Worm (Caenorhabditis elegans) whole organism, L1 larva: Measurements from ENCODE around the gene ceh-14.

Experiments
- C04F5.9 ChIP-seq: sonication (generic microtip); optimal IDR thresholded peaks from 2 replicates; lab custom pipeline; 2016; ENCODE audit warnings: missing genetic modification characterization, missing compliant biosample characterization
- F16B12.6 ChIP-seq: fragments of 150-350 bp; optimal IDR thresholded peaks from 2 replicates; lab custom pipeline; 2014; ENCODE audit warnings: missing biosample characterization, missing genetic modification characterization
- Y116A8C.19 ChIP-seq: sonication (generic microtip); optimal IDR thresholded peaks from 2 replicates; lab custom pipeline; 2016; ENCODE audit warnings: missing compliant biosample characterization, missing genetic modification characterization, borderline replicate concordance
- aly-2 ChIP-seq: fragments of 150-350 bp; optimal IDR thresholded peaks from 2 replicates; lab custom pipeline; 2014; ENCODE audit warnings: missing biosample characterization, missing genetic modification characterization
- ama-1 ChIP-seq: fragments of 150-350 bp; optimal IDR thresholded peaks from 2 replicates; lab custom pipeline; 2014
- blmp-1 ChIP-seq: fragments of 150-350 bp; optimal IDR thresholded peaks from 2 replicates; lab custom pipeline; 2014; ENCODE audit warnings: missing biosample characterization, missing genetic modification characterization
- ceh-63 ChIP-seq: fragments of 200-800 bp; sonication (Bioruptor generic); optimal IDR thresholded peaks from 2 replicates; lab custom pipeline; 2018; ENCODE audit warnings: mild to moderate bottlenecking, missing genetic modification characterization, missing compliant biosample characterization
- ceh-8 ChIP-seq: fragments of 200-800 bp; sonication (Bioruptor generic); optimal IDR thresholded peaks from 2 replicates; lab custom pipeline; 2018; ENCODE audit warnings: mild to moderate bottlenecking, missing genetic modification characterization, moderate library complexity, missing compliant biosample characterization
- ceh-82 ChIP-seq, 3 experiments: fragments of 150-350 bp in 1 of 3; sonication (generic microtip) in 2 of 3; optimal IDR thresholded peaks; 2 replicates each; lab custom pipeline; 2014 to 2017; ENCODE audit warnings: missing biosample characterization in 3 of 3, missing genetic modification characterization in 3 of 3
- ceh-88 ChIP-seq: fragments of 200-800 bp; sonication (Bioruptor generic); IDR thresholded peaks from 2 replicates; pipeline ENCODE4 v1.3.6; 2022; ENCODE audit warnings: missing genetic modification characterization, missing compliant biosample characterization
- ceh-90 ChIP-seq: sonication (generic microtip); optimal IDR thresholded peaks from 2 replicates; lab custom pipeline; 2016; ENCODE audit warnings: missing genetic modification characterization, missing compliant biosample characterization
- ces-1 ChIP-seq: fragments of 150-350 bp; optimal IDR thresholded peaks from 2 replicates; lab custom pipeline; 2014; ENCODE audit warnings: missing biosample characterization, missing genetic modification reagents, missing genetic modification characterization
- dsc-1 ChIP-seq: sonication (generic microtip); optimal IDR thresholded peaks from 2 replicates; lab custom pipeline; 2016; ENCODE audit warnings: mild to moderate bottlenecking, missing genetic modification characterization, missing compliant biosample characterization
- efl-3 ChIP-seq: fragments of 200-800 bp; sonication (Bioruptor generic); optimal IDR thresholded peaks from 2 replicates; lab custom pipeline; 2018; ENCODE audit warnings: mild to moderate bottlenecking, missing genetic modification characterization, missing compliant biosample characterization
- egl-13 ChIP-seq: sonication (generic microtip); optimal IDR thresholded peaks from 2 replicates; lab custom pipeline; 2016; ENCODE audit warnings: missing genotype, missing genetic modification reagents, missing genetic modification characterization, missing compliant biosample characterization
- egl-27 ChIP-seq, 2 experiments: fragments of 150-350 bp in 1 of 2; sonication (generic microtip); optimal IDR thresholded peaks; 3 replicates each; lab custom pipeline; 2017 to 2018; ENCODE audit warnings: missing biosample characterization in 2 of 2, missing genetic modification characterization in 2 of 2, missing genetic modification reagents in 2 of 2
- elt-2 ChIP-seq: sonication (generic microtip); optimal IDR thresholded peaks from 2 replicates; lab custom pipeline; 2016; ENCODE audit warnings: missing genetic modification characterization, mild to moderate bottlenecking, inconsistent platforms, missing compliant biosample characterization, missing genetic modification reagents
- elt-3 ChIP-seq, 6 experiments: fragments of 150-350 bp in 1 of 6; sonication (generic microtip); optimal IDR thresholded peaks; 2 replicates each; lab custom pipeline; 2017 to 2018; ENCODE audit warnings: missing biosample characterization in 6 of 6, missing genetic modification characterization in 6 of 6, inconsistent platforms in 1 of 6
- ets-5 ChIP-seq: fragments of 200-800 bp; sonication (Bioruptor generic); IDR thresholded peaks from 2 replicates; pipeline ENCODE4 v1.3.6; 2022; ENCODE audit warnings: missing genetic modification characterization, missing compliant biosample characterization
- fkh-10 ChIP-seq: sonication (generic microtip); optimal IDR thresholded peaks from 2 replicates; lab custom pipeline; 2017; ENCODE audit warnings: missing biosample characterization, missing genetic modification reagents, missing genetic modification characterization
- fkh-4 ChIP-seq: sonication (generic microtip); optimal IDR thresholded peaks from 2 replicates; lab custom pipeline; 2016; ENCODE audit warnings: missing compliant biosample characterization, missing genetic modification characterization, borderline replicate concordance
- fos-1 ChIP-seq: fragments of 150-350 bp; optimal IDR thresholded peaks from 2 replicates; lab custom pipeline; 2014; ENCODE audit warnings: missing biosample characterization, missing genetic modification characterization
- grh-1 ChIP-seq: fragments of 200-800 bp; sonication (Bioruptor generic); IDR thresholded peaks from 2 replicates; pipeline ENCODE4 v1.3.6; 2022; ENCODE audit warnings: missing genetic modification reagents, missing genetic modification characterization, missing compliant biosample characterization
- hlh-17 ChIP-seq: fragments of 200-800 bp; sonication (Bioruptor generic); optimal IDR thresholded peaks from 2 replicates; lab custom pipeline; 2018; ENCODE audit warnings: missing genetic modification characterization, mild to moderate bottlenecking, missing compliant biosample characterization, moderate library complexity, borderline replicate concordance
- hlh-4 ChIP-seq: sonication (generic microtip); optimal IDR thresholded peaks from 2 replicates; lab custom pipeline; 2016; ENCODE audit warnings: mild to moderate bottlenecking, missing genetic modification characterization, missing compliant biosample characterization
- lin-13 ChIP-seq: fragments of 150-350 bp; optimal IDR thresholded peaks from 2 replicates; lab custom pipeline; 2014; ENCODE audit warnings: missing biosample characterization, missing genetic modification reagents, missing genetic modification characterization
- lin-35 ChIP-seq, 2 experiments: fragments of 150-350 bp; optimal IDR thresholded peaks; 2 replicates each; lab custom pipeline; 2014; ENCODE audit warnings: missing biosample characterization in 2 of 2, missing genetic modification characterization in 2 of 2, missing genetic modification reagents in 2 of 2
- lin-39 ChIP-seq: fragments of 150-350 bp; optimal IDR thresholded peaks from 2 replicates; lab custom pipeline; 2014; ENCODE audit warnings: missing biosample characterization, missing genetic modification reagents, missing genetic modification characterization
- lir-3 ChIP-seq: sonication (generic microtip); optimal IDR thresholded peaks from 2 replicates; lab custom pipeline; 2016; ENCODE audit warnings: mild to moderate bottlenecking, missing genetic modification characterization, moderate library complexity, missing compliant biosample characterization; ENCODE audit not compliant: poor library complexity
- lsy-2 ChIP-seq, 2 experiments: fragments of 150-350 bp; optimal IDR thresholded peaks; 2 replicates each; lab custom pipeline; 2014; ENCODE audit warnings: missing biosample characterization in 2 of 2, missing genetic modification characterization in 2 of 2
- mab-9 ChIP-seq: fragments of 200-800 bp; sonication (Bioruptor generic); IDR thresholded peaks from 2 replicates; pipeline ENCODE4 v1.3.6; 2022; ENCODE audit warnings: missing genetic modification reagents, missing genetic modification characterization, missing compliant biosample characterization
- mdl-1 ChIP-seq, 2 experiments: fragments of 150-350 bp; optimal IDR thresholded peaks; 2 replicates each; lab custom pipeline; 2014 to 2017; ENCODE audit warnings: missing biosample characterization in 2 of 2, missing genetic modification characterization in 2 of 2, inconsistent platforms in 1 of 2
- nhr-11 ChIP-seq: fragments of 150-350 bp; optimal IDR thresholded peaks from 2 replicates; lab custom pipeline; 2014; ENCODE audit warnings: missing biosample characterization, missing genetic modification characterization
- nhr-12 ChIP-seq: sonication (generic microtip); optimal IDR thresholded peaks from 2 replicates; lab custom pipeline; 2017; ENCODE audit warnings: missing biosample characterization, missing genetic modification characterization
- nhr-19 ChIP-seq: fragments of 200-800 bp; sonication (Bioruptor generic); conservative IDR thresholded peaks from 2 replicates; pipeline ENCODE4 v1.3.6; 2022; ENCODE audit warnings: missing genetic modification characterization, missing compliant biosample characterization
- nhr-20 ChIP-seq: sonication (generic microtip); optimal IDR thresholded peaks from 2 replicates; lab custom pipeline; 2016; ENCODE audit warnings: mild to moderate bottlenecking, missing genetic modification characterization, missing compliant biosample characterization
- nhr-237 ChIP-seq: fragments of 150-350 bp; optimal IDR thresholded peaks from 2 replicates; lab custom pipeline; 2014; ENCODE audit warnings: missing biosample characterization, missing genetic modification characterization
- nhr-47 ChIP-seq: sonication (generic microtip); optimal IDR thresholded peaks from 2 replicates; lab custom pipeline; 2016; ENCODE audit warnings: mild to moderate bottlenecking, missing genetic modification characterization, moderate library complexity, missing compliant biosample characterization
- nhr-76 ChIP-seq: sonication (generic microtip); optimal IDR thresholded peaks from 2 replicates; lab custom pipeline; 2017; ENCODE audit warnings: missing biosample characterization, missing genetic modification characterization
- nhr-77 ChIP-seq: fragments of 150-350 bp; optimal IDR thresholded peaks from 2 replicates; lab custom pipeline; 2014; ENCODE audit warnings: missing biosample characterization, missing genetic modification characterization
- pag-3 ChIP-seq: sonication (generic microtip); optimal IDR thresholded peaks from 2 replicates; lab custom pipeline; 2017; ENCODE audit warnings: missing genetic modification characterization, mild to moderate bottlenecking, missing compliant biosample characterization, antibody characterized with exemption, borderline replicate concordance; ENCODE audit not compliant: insufficient read depth
- pax-3 ChIP-seq: fragments of 200-800 bp; sonication (Bioruptor generic); optimal IDR thresholded peaks from 2 replicates; lab custom pipeline; 2018; ENCODE audit warnings: mild to moderate bottlenecking, missing genetic modification characterization, moderate library complexity, missing compliant biosample characterization
- rnt-1 ChIP-seq: sonication (generic microtip); optimal IDR thresholded peaks from 2 replicates; lab custom pipeline; 2016; ENCODE audit warnings: mild to moderate bottlenecking, missing genetic modification characterization, moderate library complexity, missing compliant biosample characterization
- sptf-1 ChIP-seq: fragments of 150-350 bp; optimal IDR thresholded peaks from 2 replicates; lab custom pipeline; 2014; ENCODE audit warnings: missing biosample characterization, missing genetic modification characterization
- sup-37 ChIP-seq: fragments of 200-800 bp; sonication (Bioruptor generic); optimal IDR thresholded peaks from 2 replicates; lab custom pipeline; 2018; ENCODE audit warnings: mild to moderate bottlenecking, missing genetic modification characterization, missing compliant biosample characterization
- tbx-2 ChIP-seq: sonication (generic microtip); optimal IDR thresholded peaks from 2 replicates; lab custom pipeline; 2016; ENCODE audit warnings: missing genetic modification characterization, missing compliant biosample characterization
- unc-130 ChIP-seq: fragments of 150-350 bp; optimal IDR thresholded peaks from 2 replicates; lab custom pipeline; 2017; ENCODE audit warnings: missing biosample characterization, missing genetic modification characterization, inconsistent platforms
- unc-30 ChIP-seq: sonication (generic microtip); optimal IDR thresholded peaks from 2 replicates; lab custom pipeline; 2017; ENCODE audit warnings: missing biosample characterization, missing genetic modification characterization
- unc-62 ChIP-seq: fragments of 150-350 bp; optimal IDR thresholded peaks from 2 replicates; lab custom pipeline; 2014; ENCODE audit warnings: missing biosample characterization, missing genetic modification reagents, missing genetic modification characterization
- unc-86 ChIP-seq: sonication (generic microtip); optimal IDR thresholded peaks from 2 replicates; lab custom pipeline; 2016; ENCODE audit warnings: missing genetic modification characterization, missing compliant biosample characterization
- vab-15 ChIP-seq: sonication (generic microtip); optimal IDR thresholded peaks from 2 replicates; lab custom pipeline; 2017; ENCODE audit warnings: missing genotype, mild to moderate bottlenecking, missing genetic modification characterization, missing compliant biosample characterization
- xbp-1 ChIP-seq: sonication (generic microtip); optimal IDR thresholded peaks from 2 replicates; lab custom pipeline; 2016; ENCODE audit warnings: missing genetic modification characterization, missing compliant biosample characterization
- ztf-4 ChIP-seq: fragments of 150-350 bp; optimal IDR thresholded peaks from 2 replicates; lab custom pipeline; 2014; ENCODE audit warnings: missing biosample characterization, missing genetic modification characterization

The ceh-14 gene

ce11 chrX:7500970-7501369, 31.6 kb downstream of the ceh-14 start, which contains the start of gene uggt-1 (continued):
- TF ChIP-seq hlh-17 (GFP tag; lab: Kevin White, UChicago) (no peak), fkh-10 (peak; percentile 91), egl-13 (tag; lab: Kevin White, UChicago) (peak; percentile 91), elt-3 (tag; optimal IDR thresholded peaks at IDR 0.05; lab: Kevin White, UChicago) (peak in 2 of 6 experiments; percentile 31 to 37), unc-62 (GFP tag; lab: Kevin White, UChicago) (no peak), hlh-4 (no peak), C04F5.9 (tag; lab: Kevin White, UChicago) (peak; percentile 44), nhr-77 (tag; lab: Kevin White, UChicago) (peak; percentile 87), unc-86 (peak; percentile 95), nhr-20 (tag; lab: Kevin White, UChicago) (peak; percentile 94), ama-1 (lab: Kevin White, UChicago) (no peak), egl-27 (tag; optimal IDR thresholded peaks at IDR 0.05; lab: Kevin White, UChicago) (peak; percentile 30 to 48), ets-5 (GFP tag; lab: Robert Waterston, UW) (no peak), lin-35 (GFP tag; optimal IDR thresholded peaks at IDR 0.05; lab: Kevin White, UChicago) (peak; percentile 75 to 84), blmp-1 (no peak), unc-30 (tag; lab: Kevin White, UChicago) (no peak), grh-1 (GFP tag; lab: Robert Waterston, UW) (peak; percentile 78), Y116A8C.19 (tag; lab: Kevin White, UChicago) (no peak), sup-37 (GFP tag; lab: Kevin White, UChicago) (peak; percentile 32), xbp-1 (tag; lab: Kevin White, UChicago) (peak; percentile 99), lsy-2 (tag; optimal IDR thresholded peaks at IDR 0.05; lab: Kevin White, UChicago) (peak; percentile 91 to 92), tbx-2 (tag; lab: Kevin White, UChicago) (peak; percentile 93), nhr-47 (tag; lab: Kevin White, UChicago) (peak; percentile 94), efl-3 (GFP tag; lab: Kevin White, UChicago) (no peak), fkh-4 (peak; percentile 18), unc-130 (tag; lab: Kevin White, UChicago) (peak; percentile 82), ceh-8 (peak; percentile 93), dsc-1 (tag; lab: Kevin White, UChicago) (peak; percentile 92), fos-1 (tag; lab: Kevin White, UChicago) (peak; percentile 81), ces-1 (no peak), ztf-4 (tag; lab: Kevin White, UChicago) (peak; percentile 88), rnt-1 (tag; lab: Kevin White, UChicago) (peak; percentile 93), nhr-237 (tag; lab: Kevin White, UChicago) (peak; percentile 73), pag-3 (tag; lab: Kevin White, UChicago) (no peak), mdl-1 (tag; optimal IDR thresholded peaks at IDR 0.05; lab: Kevin White, UChicago) (no peak), F16B12.6 (tag; lab: Kevin White, UChicago) (peak; percentile 63), mab-9 (peak; percentile 66), nhr-19 (GFP tag; lab: Robert Waterston, UW) (peak; percentile 86), ceh-90 (tag; lab: Kevin White, UChicago) (no peak), sptf-1 (tag; lab: Kevin White, UChicago) (no peak), ceh-88 (peak; percentile 64; the same call in 1 of the 2 replicates), lir-3 (tag; lab: Kevin White, UChicago) (peak; percentile 68), ceh-82 (tag; optimal IDR thresholded peaks at IDR 0.05; lab: Kevin White, UChicago) (peak; percentile 85 to 91 (median 89)), pax-3 (peak; percentile 82), nhr-76 (no peak), nhr-12 (tag; lab: Kevin White, UChicago) (no peak), nhr-11 (tag; lab: Kevin White, UChicago) (peak; percentile 63), lin-39 (tag; lab: Kevin White, UChicago) (peak; percentile 61), lin-13 (GFP tag; lab: Kevin White, UChicago) (peak; percentile 93), ceh-63 (GFP tag; lab: Kevin White, UChicago) (no peak), aly-2 (tag; lab: Kevin White, UChicago) (no peak), vab-15 (tag; lab: Kevin White, UChicago) (no peak), elt-2 (tag; lab: Kevin White, UChicago) (peak; percentile 61)
